Fruit fly (Drosophila melanogaster) whole organism, embryonic: ENCODE data around the gene CG34049.

Source experiments
- CG12942 ChIP-seq: fragments of 200-800 bp; sonication (Bioruptor generic); optimal IDR thresholded peaks from 3 replicates; lab custom pipeline; 2016; ENCODE audit warnings: missing biosample characterization, missing genetic modification characterization
- CG13287 ChIP-seq: fragments of 200-800 bp; sonication (Bioruptor generic); IDR thresholded peaks from 2 replicates; pipeline ENCODE4 v1.3.6; 2022; ENCODE audit warnings: missing biosample characterization, missing genetic modification characterization; ENCODE audit not compliant: partially characterized antibody
- CG14441 ChIP-seq: fragments of 200-800 bp; sonication (Bioruptor generic); IDR thresholded peaks from 2 replicates; pipeline ENCODE4 v1.3.6; 2022; ENCODE audit warnings: missing biosample characterization, missing genetic modification characterization
- CG1647 ChIP-seq: fragments of 200-800 bp; sonication (Bioruptor generic); optimal IDR thresholded peaks from 3 replicates; lab custom pipeline; 2016; ENCODE audit warnings: missing biosample characterization, missing genetic modification characterization
- CG16813 ChIP-seq: fragments of 200-800 bp; sonication (Bioruptor generic); IDR thresholded peaks from 3 replicates; pipeline ENCODE4 v1.3.6; 2022; ENCODE audit warnings: missing biosample characterization, missing genetic modification characterization; ENCODE audit not compliant: partially characterized antibody
- CG17568 ChIP-seq: fragments of 200-800 bp; sonication (Bioruptor generic); optimal IDR thresholded peaks from 2 replicates; lab custom pipeline; 2018; ENCODE audit warnings: missing biosample characterization, mild to moderate bottlenecking, missing genetic modification characterization, moderate library complexity
- CG17912 ChIP-seq: fragments of 200-800 bp; sonication (Bioruptor generic); optimal IDR thresholded peaks from 2 replicates; lab custom pipeline; 2018; ENCODE audit warnings: missing biosample characterization, mild to moderate bottlenecking, missing genetic modification characterization
- CG18262 ChIP-seq: fragments of 200-800 bp; optimal IDR thresholded peaks from 3 replicates; lab custom pipeline; 2019; ENCODE audit warnings: missing biosample characterization, mild to moderate bottlenecking, missing genetic modification characterization, moderate library complexity
- CG18619 ChIP-seq: fragments of 200-800 bp; sonication (Bioruptor generic); optimal IDR thresholded peaks from 3 replicates; lab custom pipeline; 2017; ENCODE audit warnings: missing biosample characterization, mild to moderate bottlenecking, missing genetic modification characterization
- CG2678 ChIP-seq: fragments of 200-800 bp; sonication (Bioruptor generic); optimal IDR thresholded peaks from 3 replicates; lab custom pipeline; 2019; ENCODE audit warnings: missing biosample characterization, mild to moderate bottlenecking, missing genetic modification characterization, moderate library complexity
- CG30431 ChIP-seq: fragments of 200-800 bp; sonication (Bioruptor generic); optimal IDR thresholded peaks from 2 replicates; lab custom pipeline; 2017; ENCODE audit warnings: missing biosample characterization, missing genetic modification characterization
- CG31441 ChIP-seq: fragments of 200-800 bp; sonication (Bioruptor generic); IDR thresholded peaks from 2 replicates; pipeline ENCODE4 v1.3.6; 2022; ENCODE audit warnings: missing biosample characterization, missing genetic modification characterization
- CG3163 ChIP-seq: fragments of 200-800 bp; sonication (Bioruptor generic); optimal IDR thresholded peaks from 3 replicates; lab custom pipeline; 2016; ENCODE audit warnings: missing biosample characterization, missing genetic modification characterization
- CG3847 ChIP-seq: fragments of 200-800 bp; sonication (Bioruptor generic); IDR thresholded peaks from 2 replicates; pipeline ENCODE4 v1.3.6; 2022; ENCODE audit warnings: missing biosample characterization, missing genetic modification characterization
- CG4282 ChIP-seq: fragments of 200-800 bp; sonication (Bioruptor generic); optimal IDR thresholded peaks from 2 replicates; lab custom pipeline; 2016; ENCODE audit warnings: missing biosample characterization, missing genetic modification characterization
- CG4820 ChIP-seq: fragments of 200-800 bp; sonication (Bioruptor generic); optimal IDR thresholded peaks from 3 replicates; lab custom pipeline; 2016; ENCODE audit warnings: missing biosample characterization, missing genetic modification characterization
- CG4854 ChIP-seq: fragments of 200-800 bp; sonication (Bioruptor generic); optimal IDR thresholded peaks from 2 replicates; lab custom pipeline; 2016; ENCODE audit warnings: missing biosample characterization, missing genetic modification characterization, inconsistent platforms
- CG5245 ChIP-seq: fragments of 200-800 bp; sonication (Bioruptor generic); optimal IDR thresholded peaks from 3 replicates; lab custom pipeline; 2016; ENCODE audit warnings: missing biosample characterization, missing genetic modification characterization
- CG5953 ChIP-seq: fragments of 200-800 bp; sonication (Bioruptor generic); IDR thresholded peaks from 2 replicates; pipeline ENCODE4 v1.3.6; 2022; ENCODE audit warnings: missing biosample characterization, missing genetic modification characterization
- CG6683 ChIP-seq: fragments of 200-800 bp; sonication (Bioruptor generic); optimal IDR thresholded peaks from 2 replicates; lab custom pipeline; 2017; ENCODE audit warnings: missing biosample characterization, mild to moderate bottlenecking, missing genetic modification characterization, missing genetic modification reagents
- CG7271 ChIP-seq: fragments of 200-800 bp; sonication (Bioruptor generic); optimal IDR thresholded peaks from 2 replicates; lab custom pipeline; 2018; ENCODE audit warnings: missing biosample characterization, mild to moderate bottlenecking, missing genetic modification characterization, moderate library complexity
- CG7987 ChIP-seq: fragments of 200-800 bp; sonication (Bioruptor generic); optimal IDR thresholded peaks from 2 replicates; lab custom pipeline; 2018; ENCODE audit warnings: missing biosample characterization, mild to moderate bottlenecking, missing genetic modification characterization, moderate library complexity
- CG9727 ChIP-seq: fragments of 200-800 bp; sonication (Bioruptor generic); optimal IDR thresholded peaks from 3 replicates; lab custom pipeline; 2017; ENCODE audit warnings: missing biosample characterization, mild to moderate bottlenecking, missing genetic modification characterization
- CHES-1-like ChIP-seq: fragments of 200-800 bp; sonication (Bioruptor generic); optimal IDR thresholded peaks from 2 replicates; lab custom pipeline; 2016; ENCODE audit warnings: missing biosample characterization, missing genetic modification characterization
- Chrac-16 ChIP-seq: fragments of 200-800 bp; sonication (Bioruptor generic); optimal IDR thresholded peaks from 3 replicates; lab custom pipeline; 2016; ENCODE audit warnings: missing biosample characterization, missing genetic modification characterization
- Dip3 ChIP-seq: fragments of 200-800 bp; sonication (Bioruptor generic); optimal IDR thresholded peaks from 3 replicates; lab custom pipeline; 2016; ENCODE audit warnings: missing biosample characterization, missing genetic modification characterization
- H15 ChIP-seq: fragments of 200-800 bp; sonication (Bioruptor generic); IDR thresholded peaks from 3 replicates; pipeline ENCODE4 v1.3.6; 2022; ENCODE audit warnings: missing biosample characterization, missing genetic modification characterization
- H2.0 ChIP-seq: fragments of 200-800 bp; sonication (Bioruptor generic); IDR thresholded peaks from 2 replicates; pipeline ENCODE4 v1.3.6; 2022; ENCODE audit warnings: missing biosample characterization, missing genetic modification characterization
- HLH54F ChIP-seq: fragments of 200-800 bp; sonication (Bioruptor generic); optimal IDR thresholded peaks from 3 replicates; lab custom pipeline; 2016; ENCODE audit warnings: missing biosample characterization, missing genetic modification characterization
- Hand ChIP-seq: fragments of 200-800 bp; sonication (Bioruptor generic); optimal IDR thresholded peaks from 2 replicates; lab custom pipeline; 2017; ENCODE audit warnings: mild to moderate bottlenecking, missing biosample characterization, missing genetic modification reagents, missing genetic modification characterization
- Mrtf ChIP-seq: fragments of 200-800 bp; sonication (Bioruptor generic); IDR thresholded peaks from 3 replicates; pipeline ENCODE4 v1.3.6; 2022; ENCODE audit warnings: missing biosample characterization, missing genetic modification characterization
- ato ChIP-seq: fragments of 200-800 bp; sonication (Bioruptor generic); IDR thresholded peaks from 2 replicates; pipeline ENCODE4 v1.3.6; 2022; ENCODE audit warnings: missing biosample characterization, missing genetic modification characterization; ENCODE audit not compliant: partially characterized antibody
- br ChIP-seq: fragments of >200 bp; optimal IDR thresholded peaks from 2 replicates; lab custom pipeline; 2017
- cas ChIP-seq: fragments of 200-800 bp; sonication (Bioruptor generic); IDR thresholded peaks from 2 replicates; pipeline ENCODE4 v1.3.6; 2022; ENCODE audit warnings: missing biosample characterization, missing genetic modification characterization
- chinmo ChIP-seq: fragments of 200-800 bp; sonication (Bioruptor generic); IDR thresholded peaks from 4 replicates; pipeline ENCODE4 v1.3.6; 2022; ENCODE audit warnings: missing biosample characterization, missing genetic modification characterization; ENCODE audit not compliant: partially characterized antibody
- corto ChIP-seq: fragments of 200-800 bp; sonication (Bioruptor generic); optimal IDR thresholded peaks from 2 replicates; lab custom pipeline; 2016; ENCODE audit warnings: missing biosample characterization, mild to moderate bottlenecking, missing genetic modification characterization, moderate library complexity
- cwo ChIP-seq: fragments of 200-800 bp; sonication (Bioruptor generic); optimal IDR thresholded peaks from 3 replicates; lab custom pipeline; 2017; ENCODE audit warnings: missing biosample characterization, missing genetic modification characterization, mild to moderate bottlenecking, moderate library complexity, missing genetic modification reagents
- dmrt11E ChIP-seq: fragments of 200-800 bp; sonication (Bioruptor generic); optimal IDR thresholded peaks from 3 replicates; lab custom pipeline; 2018; ENCODE audit warnings: missing biosample characterization, mild to moderate bottlenecking, missing genetic modification characterization, moderate library complexity
- emc ChIP-seq: fragments of 200-800 bp; sonication (Bioruptor generic); optimal IDR thresholded peaks from 2 replicates; lab custom pipeline; 2016; ENCODE audit warnings: missing biosample characterization, missing genetic modification characterization
- eve ChIP-seq, 2 experiments: fragments of >200 bp; optimal IDR thresholded peaks; 2 replicates each; lab custom pipeline; 2017; ENCODE audit warnings: missing biosample characterization in 2 of 2, missing genetic modification characterization in 2 of 2
- hb ChIP-seq: fragments of 200-800 bp; sonication (Bioruptor generic); IDR thresholded peaks from 3 replicates; pipeline ENCODE4 v1.3.6; 2022; ENCODE audit warnings: missing biosample characterization, missing genetic modification characterization; ENCODE audit not compliant: partially characterized antibody
- jing ChIP-seq: fragments of 200-800 bp; sonication (Bioruptor generic); optimal IDR thresholded peaks from 2 replicates; lab custom pipeline; 2018; ENCODE audit warnings: missing biosample characterization, mild to moderate bottlenecking, missing genetic modification characterization
- nerfin-1 ChIP-seq: fragments of 200-800 bp; sonication (Bioruptor generic); optimal IDR thresholded peaks from 3 replicates; lab custom pipeline; 2019; ENCODE audit warnings: missing biosample characterization, mild to moderate bottlenecking, missing genetic modification characterization, moderate library complexity
- otp ChIP-seq: fragments of 200-800 bp; sonication (Bioruptor generic); IDR thresholded peaks from 3 replicates; pipeline ENCODE4, ENCODE4 v1.3.6; 2022; ENCODE audit warnings: missing biosample characterization, missing genetic modification characterization
- pho ChIP-seq: fragments of 200-800 bp; sonication (Bioruptor generic); optimal IDR thresholded peaks from 2 replicates; lab custom pipeline; 2016; ENCODE audit warnings: missing biosample characterization, missing genetic modification characterization
- sim ChIP-seq: fragments of 200-800 bp; sonication (Bioruptor generic); IDR thresholded peaks from 2 replicates; pipeline ENCODE4 v1.3.6; 2022; ENCODE audit warnings: missing biosample characterization, missing genetic modification characterization
- slbo ChIP-seq: fragments of 200-800 bp; sonication (Bioruptor generic); IDR thresholded peaks from 2 replicates; pipeline ENCODE4 v1.3.6; 2022; ENCODE audit warnings: missing biosample characterization, missing genetic modification characterization
- stwl ChIP-seq: fragments of 200-800 bp; sonication (Bioruptor generic); optimal IDR thresholded peaks from 3 replicates; lab custom pipeline; 2018; ENCODE audit warnings: missing biosample characterization, mild to moderate bottlenecking, missing genetic modification characterization, moderate library complexity
- tup ChIP-seq: fragments of 200-800 bp; sonication (Bioruptor generic); optimal IDR thresholded peaks from 2 replicates; lab custom pipeline; 2016; ENCODE audit warnings: missing biosample characterization, mild to moderate bottlenecking, missing genetic modification characterization, moderate library complexity
- zfh1 ChIP-seq: fragments of 200-800 bp; sonication (Bioruptor generic); IDR thresholded peaks from 3 replicates; pipeline ENCODE4 v1.3.6; 2022; ENCODE audit warnings: missing biosample characterization, missing genetic modification characterization

CG34049 gene

DNA sequence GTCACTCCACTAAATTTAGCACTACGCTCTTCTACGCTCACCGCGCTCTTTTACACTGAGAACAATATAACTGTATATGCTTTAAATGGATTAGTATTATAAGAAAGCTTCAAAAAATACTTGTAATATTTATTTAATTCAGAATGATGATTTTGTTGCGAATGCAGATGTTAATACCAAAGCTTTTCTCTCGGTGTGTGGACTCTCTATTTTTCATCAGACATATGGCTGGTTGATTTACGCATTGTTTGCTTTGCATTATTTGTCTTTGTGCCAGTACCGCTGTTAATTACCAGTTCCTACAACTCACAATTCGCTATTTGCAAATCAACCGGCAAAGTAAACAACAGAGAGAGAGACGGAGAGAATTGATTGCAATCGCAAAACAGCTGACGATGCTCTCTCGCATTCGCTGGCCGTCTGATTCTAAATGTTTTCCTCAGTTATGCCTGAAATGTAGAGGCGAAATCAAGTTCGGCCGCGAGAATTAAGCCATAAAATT, 43.4 kb downstream of the CG34049 start (continued):
- TF ChIP-seq H15 (GFP tag; lab: Robert Waterston, UW) (peak; percentile 96), CG17568 (GFP tag; lab: Kevin White, UChicago) (peak; percentile 93), CG14441 (GFP tag; lab: Robert Waterston, UW) (peak; percentile 98), CG16813 (no peak), hb (GFP tag; lab: Robert Waterston, UW) (no peak), CG5953 (GFP tag; lab: Robert Waterston, UW) (peak; percentile 96), CG2678 (tag; lab: Kevin White, UChicago) (peak; percentile 98), corto (GFP tag; lab: Kevin White, UChicago) (peak; percentile 95), CG3847 (GFP tag; lab: Robert Waterston, UW) (peak; percentile 97), Hand (GFP tag; lab: Kevin White, UChicago) (peak; percentile 98), CG9727 (GFP tag; lab: Kevin White, UChicago) (peak; percentile 97), jing (GFP tag; lab: Kevin White, UChicago) (peak; percentile 89), stwl (tag; lab: Kevin White, UChicago) (peak; percentile 16), CG18619 (GFP tag; lab: Kevin White, UChicago) (peak; percentile 95), otp (peak; percentile 98), zfh1 (peak; percentile 98), slbo (peak; percentile 99), CG3163 (GFP tag; lab: Kevin White, UChicago) (peak; percentile 83), Chrac-16 (GFP tag; lab: Kevin White, UChicago) (peak; percentile 97), CG4282 (peak; percentile 86), nerfin-1 (peak; percentile 88), CG7271 (tag; lab: Kevin White, UChicago) (peak; percentile 69), CG5245 (peak; percentile 92), Mrtf (GFP tag; lab: Robert Waterston, UW) (peak; percentile 98), emc (GFP tag; lab: Kevin White, UChicago) (peak; percentile 91), chinmo (peak; percentile 91; the same call in 3 of the 4 replicates), Dip3 (peak; percentile 96), dmrt11E (tag; lab: Kevin White, UChicago) (peak; percentile 89), CG6683 (GFP tag; lab: Kevin White, UChicago) (peak; percentile 88), cas (GFP tag; lab: Robert Waterston, UW) (peak; percentile 95), CG1647 (GFP tag; lab: Kevin White, UChicago) (peak; percentile 93), CHES-1-like (GFP tag; lab: Kevin White, UChicago) (peak; percentile 98), CG30431 (peak; percentile 91), CG4820 (GFP tag; lab: Kevin White, UChicago) (peak; percentile 93), CG31441 (peak; percentile 94), tup (GFP tag; lab: Kevin White, UChicago) (peak; percentile 90), CG13287 (GFP tag; lab: Robert Waterston, UW) (peak; percentile 31; the same call in 1 of the 2 replicates), sim (GFP tag; lab: Robert Waterston, UW) (peak; percentile 93), pho (GFP tag; lab: Kevin White, UChicago) (peak; percentile 97), CG18262 (peak; percentile 94), eve (GFP tag; optimal IDR thresholded peaks at IDR 0.05; lab: Kevin White, UChicago) (peak in 1 of 2 experiments; percentile 4), CG4854 (GFP tag; lab: Kevin White, UChicago) (peak; percentile 91), CG7987 (peak; percentile 89), CG17912 (GFP tag; lab: Kevin White, UChicago) (peak; percentile 91), cwo (GFP tag; lab: Kevin White, UChicago) (peak; percentile 91), ato (GFP tag; lab: Robert Waterston, UW) (no peak), H2.0 (peak; percentile 98), CG12942 (GFP tag; lab: Kevin White, UChicago) (peak; percentile 95), br (lab: Kevin White, UChicago) (no peak), HLH54F (GFP tag; lab: Kevin White, UChicago) (peak; percentile 95)
